Fruit fly (Drosophila melanogaster) whole organism, adult: ENCODE data around the gene CG6067.
A peak's percentile ranks its signal among the peaks of the same experiment; 100 is the strongest.

Experiments
- CG14711 ChIP-seq: fragments of 200-800 bp; sonication (Bioruptor generic); optimal IDR thresholded peaks from 2 replicates; lab custom pipeline; 2018; ENCODE audit warnings: missing biosample characterization, mild to moderate bottlenecking, missing genetic modification characterization, moderate library complexity
- Mnt ChIP-seq: fragments of 200-800 bp; sonication (Bioruptor generic); optimal IDR thresholded peaks from 2 replicates; lab custom pipeline; 2016; ENCODE audit warnings: missing biosample characterization, mild to moderate bottlenecking, missing genetic modification characterization
- cnc ChIP-seq, 2 experiments: fragments of >200 bp; optimal IDR thresholded peaks; 2 replicates each; lab custom pipeline; 2017
- kay ChIP-seq: fragments of 200-800 bp; sonication (Bioruptor generic); peaks from one replicate; lab custom pipeline; 2016; ENCODE audit warnings: missing biosample characterization, missing genetic modification characterization, borderline replicate concordance

DNA sequence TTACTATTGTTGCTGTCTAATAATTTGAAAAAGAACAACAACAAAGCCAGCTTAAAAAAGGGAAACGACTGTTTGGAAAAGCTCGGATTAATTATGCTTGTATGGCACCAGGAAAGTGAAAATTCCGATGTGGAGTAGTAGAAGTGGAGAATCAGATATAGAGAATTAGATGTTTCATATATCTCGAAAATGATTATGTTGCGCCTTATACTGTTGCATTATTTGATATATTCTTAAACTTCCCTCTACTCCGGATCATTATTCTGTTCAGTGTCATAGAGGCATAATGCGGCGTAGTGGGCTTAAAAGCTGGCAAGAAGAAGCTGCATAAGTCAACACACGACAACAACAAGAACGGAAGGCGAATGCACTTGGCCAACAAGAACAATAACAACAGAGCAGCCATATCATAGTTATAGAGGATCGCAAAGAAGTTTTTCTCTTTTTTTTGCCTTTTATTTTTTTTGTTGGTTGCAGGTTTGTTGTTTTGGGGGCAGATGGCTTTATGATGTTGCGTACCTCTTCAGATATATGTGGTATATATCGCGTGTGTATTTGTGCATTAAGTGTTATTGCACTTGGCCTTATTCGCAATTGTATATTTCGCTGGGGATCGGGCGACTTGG, 29.5 kb upstream of the CG6067 start:
- no peak for TF ChIP-seq cnc (optimal IDR thresholded peaks at IDR 0.05; lab: Kevin White, UChicago)
- TF ChIP-seq kay (GFP tag; lab: Kevin White, UChicago) = no peak
- peak; percentile 59 for TF ChIP-seq CG14711 (tag; lab: Kevin White, UChicago)
- TF ChIP-seq Mnt = no peak
